Fruit fly (Drosophila melanogaster): ENCODE measurements around the gene CG10462.
A peak's percentile ranks its signal among the peaks of the same experiment; 100 is the strongest.

The CG10462 gene

dm6 chr2L:19735635-19736109 is at the start of gene CG10462, which contains the start of gene Nf-YB (continued):
- TF ChIP-seq so (GFP tag; IDR thresholded peaks at IDR 0.05), result no peak
- TF ChIP-seq CG10565 (GFP tag; optimal IDR thresholded peaks at IDR 0.05), result no peak
- peak; percentile 60 for TF ChIP-seq onecut (GFP tag; IDR thresholded peaks at IDR 0.05)
- no peak for TF ChIP-seq CG14667 (GFP tag; IDR thresholded peaks at IDR 0.05)
- TF ChIP-seq zfh1 (GFP tag; IDR thresholded peaks at IDR 0.05), result no peak
- no peak for TF ChIP-seq Deaf1 (tag; optimal IDR thresholded peaks at IDR 0.05)
- TF ChIP-seq CG10959 (GFP tag; IDR thresholded peaks at IDR 0.05), result no peak
- no peak for TF ChIP-seq bowl (GFP tag; IDR thresholded peaks at IDR 0.05)
- no peak for TF ChIP-seq B-H1 (GFP tag; IDR thresholded peaks at IDR 0.05)
- TF ChIP-seq dan (GFP tag; IDR thresholded peaks at IDR 0.05), result no peak
- TF ChIP-seq CG11723 (GFP tag; optimal IDR thresholded peaks at IDR 0.05), result no peak
- no peak for TF ChIP-seq emc (GFP tag; optimal IDR thresholded peaks at IDR 0.05)
- no peak for TF ChIP-seq pita (GFP tag; optimal IDR thresholded peaks at IDR 0.05)
- TF ChIP-seq Aef1 (GFP tag; IDR thresholded peaks at IDR 0.05), result no peak
- TF ChIP-seq E2f1 (GFP tag; IDR thresholded peaks at IDR 0.05), result no peak
- no peak for TF ChIP-seq pfk (GFP tag; optimal IDR thresholded peaks at IDR 0.05)
- TF ChIP-seq CG1024 (GFP tag; IDR thresholded peaks at IDR 0.05), result no peak
- TF ChIP-seq Mrtf (GFP tag; IDR thresholded peaks at IDR 0.05), result no peak
- TF ChIP-seq exex (tag; optimal IDR thresholded peaks at IDR 0.05), result no peak
- peak; percentile 95 for TF ChIP-seq CG10462 (GFP tag; optimal IDR thresholded peaks at IDR 0.05)
- no peak for TF ChIP-seq Fer1 (GFP tag; optimal IDR thresholded peaks at IDR 0.05)
- no peak for TF ChIP-seq pb (GFP tag; optimal IDR thresholded peaks at IDR 0.05)
- TF ChIP-seq CG18262 (tag; optimal IDR thresholded peaks at IDR 0.05), result no peak
- TF ChIP-seq CG8944 (GFP tag; optimal IDR thresholded peaks at IDR 0.05), result no peak
- TF ChIP-seq seq (GFP tag; IDR thresholded peaks at IDR 0.05), result no peak
- no peak for TF ChIP-seq Atf3 (GFP tag; optimal IDR thresholded peaks at IDR 0.05)
- TF ChIP-seq CG43689 (GFP tag; IDR thresholded peaks at IDR 0.05), result no peak
- TF ChIP-seq slp2 (GFP tag; optimal IDR thresholded peaks at IDR 0.05), result no peak
- peak; percentile 19 for TF ChIP-seq CG33213 (GFP tag; optimal IDR thresholded peaks at IDR 0.05)
- TF ChIP-seq NfI (GFP tag; optimal IDR thresholded peaks at IDR 0.05), result no peak
- TF ChIP-seq CG6813 (GFP tag; optimal IDR thresholded peaks at IDR 0.05), result no peak
- peak; percentile 76 for TF ChIP-seq inv (GFP tag; IDR thresholded peaks at IDR 0.05; ENCODE audit: partially characterized antibody)
- no peak for TF ChIP-seq CG18011 (GFP tag; optimal IDR thresholded peaks at IDR 0.05)
- TF ChIP-seq CG8290 (GFP tag; optimal IDR thresholded peaks at IDR 0.05), result peak; percentile 60
- no peak for TF ChIP-seq CG8290 (tag; optimal IDR thresholded peaks at IDR 0.05)
- TF ChIP-seq Tbp (GFP tag; optimal IDR thresholded peaks at IDR 0.05), result no peak
- peak; percentile 88 for TF ChIP-seq CG17186 (GFP tag; optimal IDR thresholded peaks at IDR 0.05)
- peak; percentile 56 for TF ChIP-seq CG3847 (GFP tag; IDR thresholded peaks at IDR 0.05)
- no peak for TF ChIP-seq Taf1 (GFP tag; IDR thresholded peaks at IDR 0.05)
- no peak for TF ChIP-seq br (optimal IDR thresholded peaks at IDR 0.05)
- TF ChIP-seq CG2875 (GFP tag; optimal IDR thresholded peaks at IDR 0.05), result no peak
- no peak for TF ChIP-seq Dfd (GFP tag; optimal IDR thresholded peaks at IDR 0.05)
- TF ChIP-seq CG7357 (GFP tag; IDR thresholded peaks at IDR 0.05), result no peak
- no peak for TF ChIP-seq ranshi (GFP tag; IDR thresholded peaks at IDR 0.05)
- TF ChIP-seq CG17829 (tag; optimal IDR thresholded peaks at IDR 0.05), result peak; percentile 34
- TF ChIP-seq cato (GFP tag; optimal IDR thresholded peaks at IDR 0.05; ENCODE audit: borderline replicate concordance), result no peak
- no peak for TF ChIP-seq CG6683 (GFP tag; optimal IDR thresholded peaks at IDR 0.05)
- TF ChIP-seq HmgZ (tag; optimal IDR thresholded peaks at IDR 0.05), result peak; percentile 59
- peak; percentile 72 for TF ChIP-seq hbn (GFP tag; IDR thresholded peaks at IDR 0.05; ENCODE audit: partially characterized antibody)
- no peak for TF ChIP-seq lbe (GFP tag; optimal IDR thresholded peaks at IDR 0.05)
- no peak for TF ChIP-seq pros (GFP tag; optimal IDR thresholded peaks at IDR 0.05)
- no peak for TF ChIP-seq CG2202 (tag; optimal IDR thresholded peaks at IDR 0.05)
- peak; percentile 98 for TF ChIP-seq ato (GFP tag; IDR thresholded peaks at IDR 0.05; ENCODE audit: partially characterized antibody)
